Worm (Caenorhabditis elegans): ENCODE results near the gene sph-1.

sph-1 gene

ce11 chrIV:8133536-8133935, at the start of gene sph-1:
sph-1 (minus strand) TSS chrIV:8133558.
- TF ChIP-seq lsy-2 (tag; optimal IDR thresholded peaks at IDR 0.05) (peak in 1 of 2 experiments; percentile 21), nhr-71 (tag; optimal IDR thresholded peaks at IDR 0.05) (peak; percentile 36), skn-1 (tag; optimal IDR thresholded peaks at IDR 0.05) (no peak), lin-14 (GFP tag; optimal IDR thresholded peaks at IDR 0.05) (peak; percentile 70), C04F5.9 (tag; optimal IDR thresholded peaks at IDR 0.05) (no peak), lin-35 (GFP tag; optimal IDR thresholded peaks at IDR 0.05) (peak in 1 of 2 experiments; percentile 48), ces-1 (GFP tag; optimal IDR thresholded peaks at IDR 0.05) (no peak), tlp-1 (tag; optimal IDR thresholded peaks at IDR 0.05) (no peak), elt-2 (tag; optimal IDR thresholded peaks at IDR 0.05) (peak; percentile 49), fkh-4 (tag; optimal IDR thresholded peaks at IDR 0.05; ENCODE audit: borderline replicate concordance) (no peak), tbx-2 (tag; optimal IDR thresholded peaks at IDR 0.05) (no peak), zag-1 (tag; optimal IDR thresholded peaks at IDR 0.05) (no peak), snu-23 (GFP tag; optimal IDR thresholded peaks at IDR 0.05) (peak; percentile 52), efl-3 (GFP tag; optimal IDR thresholded peaks at IDR 0.05) (no peak), efl-1 (optimal IDR thresholded peaks at IDR 0.05) (peak in 1 of 2 experiments; percentile 9), efl-1 (GFP tag; optimal IDR thresholded peaks at IDR 0.05 in 1 of 2) (peak in 1 of 2 experiments; percentile 89), swsn-7 (tag; optimal IDR thresholded peaks at IDR 0.05) (no peak), lin-15B (tag; optimal IDR thresholded peaks at IDR 0.05) (no peak), ztf-11 (tag; optimal IDR thresholded peaks at IDR 0.05) (no peak), sptf-1 (tag; optimal IDR thresholded peaks at IDR 0.05) (no peak), nhr-20 (tag; optimal IDR thresholded peaks at IDR 0.05) (peak; percentile 38), ceh-8 (GFP tag; optimal IDR thresholded peaks at IDR 0.05) (no peak), ceh-63 (GFP tag; optimal IDR thresholded peaks at IDR 0.05) (no peak), ceh-82 (tag; optimal IDR thresholded peaks at IDR 0.05) (no peak), mep-1 (tag; optimal IDR thresholded peaks at IDR 0.05) (peak; percentile 47), unc-62 (GFP tag; optimal IDR thresholded peaks at IDR 0.05) (no peak), nhr-12 (tag; optimal IDR thresholded peaks at IDR 0.05) (no peak), egl-13 (tag; optimal IDR thresholded peaks at IDR 0.05) (no peak), mdl-1 (tag; optimal IDR thresholded peaks at IDR 0.05) (peak in 1 of 2 experiments; percentile 13), unc-98 (GFP tag; IDR thresholded peaks at IDR 0.05) (no peak), hlh-4 (tag; optimal IDR thresholded peaks at IDR 0.05) (no peak), nhr-19 (GFP tag; conservative IDR thresholded peaks at IDR 0.05) (no peak), xbp-1 (tag; optimal IDR thresholded peaks at IDR 0.05) (no peak), dsc-1 (tag; optimal IDR thresholded peaks at IDR 0.05) (no peak), elt-3 (tag; optimal IDR thresholded peaks at IDR 0.05) (no peak), alr-1 (tag; optimal IDR thresholded peaks at IDR 0.05; ENCODE audit: borderline replicate concordance) (no peak), aly-2 (tag; optimal IDR thresholded peaks at IDR 0.05) (no peak), C16A3.4 (tag; optimal IDR thresholded peaks at IDR 0.05) (no peak), blmp-1 (tag; optimal IDR thresholded peaks at IDR 0.05) (peak; percentile 22), Y116A8C.19 (tag; optimal IDR thresholded peaks at IDR 0.05; ENCODE audit: borderline replicate concordance) (no peak), fos-1 (tag; optimal IDR thresholded peaks at IDR 0.05) (peak; percentile 40), ceh-88 (GFP tag; IDR thresholded peaks at IDR 0.05) (no peak), aha-1 (tag; optimal IDR thresholded peaks at IDR 0.05) (no peak), nhr-77 (tag; optimal IDR thresholded peaks at IDR 0.05) (peak; percentile 46), jun-1 (tag; optimal IDR thresholded peaks at IDR 0.05) (no peak), nhr-28 (tag; optimal IDR thresholded peaks at IDR 0.05) (no peak), isw-1 (GFP tag; IDR thresholded peaks at IDR 0.05) (no peak), unc-130 (tag; optimal IDR thresholded peaks at IDR 0.05) (no peak)
